Worm (Caenorhabditis elegans): ENCODE measurements around the gene srj-49.

ce11 chrV:2879801-2880200 lies 31.7 kb upstream of the srj-49 start, which contains the start of gene str-39:
- TF ChIP-seq unc-62 (GFP tag; optimal IDR thresholded peaks at IDR 0.05) = no peak
- TF ChIP-seq snpc-4 (tag; optimal IDR thresholded peaks at IDR 0.05) = no peak
- no peak for TF ChIP-seq mls-2 (tag; optimal IDR thresholded peaks at IDR 0.05)
- TF ChIP-seq nhr-12 (tag; optimal IDR thresholded peaks at IDR 0.05) = no peak
- no peak for TF ChIP-seq lsy-2 (tag; optimal IDR thresholded peaks at IDR 0.05)
- TF ChIP-seq ceh-83 (GFP tag; optimal IDR thresholded peaks at IDR 0.05) = no peak
- TF ChIP-seq bed-3 (GFP tag; optimal IDR thresholded peaks at IDR 0.05) = no peak
